Worm (Caenorhabditis elegans) whole organism, late embryonic: Measurements from ENCODE around the gene unc-44.

Experiments used
- C38D4.7 ChIP-seq: fragments of 200-800 bp; sonication (Bioruptor generic); optimal IDR thresholded peaks from 2 replicates; lab custom pipeline; 2018; ENCODE audit warnings: mild to moderate bottlenecking, missing genetic modification characterization, moderate library complexity, missing compliant biosample characterization
- K02D7.2 ChIP-seq: sonication (generic microtip); optimal IDR thresholded peaks from 2 replicates; lab custom pipeline; 2017; ENCODE audit warnings: mild to moderate bottlenecking, missing genetic modification characterization, missing compliant biosample characterization
- ama-1 ChIP-seq: fragments of 150-350 bp; optimal IDR thresholded peaks from 2 replicates; lab custom pipeline; 2014
- ceh-14 ChIP-seq: sonication (generic microtip); optimal IDR thresholded peaks from 2 replicates; lab custom pipeline; 2016; ENCODE audit warnings: missing genotype, missing genetic modification characterization, missing compliant biosample characterization
- ceh-18 ChIP-seq: sonication (generic microtip); optimal IDR thresholded peaks from 2 replicates; lab custom pipeline; 2016; ENCODE audit warnings: missing genetic modification characterization, missing compliant biosample characterization
- ceh-24 ChIP-seq: sonication (generic microtip); optimal IDR thresholded peaks from 2 replicates; lab custom pipeline; 2016; ENCODE audit warnings: mild to moderate bottlenecking, missing genetic modification characterization, missing compliant biosample characterization
- ceh-31 ChIP-seq: sonication (generic microtip); optimal IDR thresholded peaks from 2 replicates; lab custom pipeline; 2016; ENCODE audit warnings: missing genetic modification characterization, missing compliant biosample characterization
- ceh-48 ChIP-seq: sonication (generic microtip); optimal IDR thresholded peaks from 2 replicates; lab custom pipeline; 2016; ENCODE audit warnings: missing genetic modification characterization, inconsistent platforms, missing compliant biosample characterization
- ceh-9 ChIP-seq: sonication (generic microtip); optimal IDR thresholded peaks from 2 replicates; lab custom pipeline; 2016; ENCODE audit warnings: mild to moderate bottlenecking, missing genetic modification characterization, inconsistent platforms, missing compliant biosample characterization
- dmd-4 ChIP-seq: sonication (generic microtip); optimal IDR thresholded peaks from 2 replicates; lab custom pipeline; 2016; ENCODE audit warnings: borderline replicate concordance, missing genetic modification characterization, missing compliant biosample characterization
- dve-1 ChIP-seq: sonication (generic microtip); optimal IDR thresholded peaks from 2 replicates; lab custom pipeline; 2017; ENCODE audit warnings: antibody characterized with exemption, mild to moderate bottlenecking, missing genetic modification characterization, missing compliant biosample characterization
- elt-2 ChIP-seq: sonication (generic microtip); optimal IDR thresholded peaks from 2 replicates; lab custom pipeline; 2016; ENCODE audit warnings: missing genetic modification reagents, missing genetic modification characterization, missing compliant biosample characterization
- gmeb-2 ChIP-seq: sonication (generic microtip); optimal IDR thresholded peaks from 2 replicates; lab custom pipeline; 2016; ENCODE audit warnings: missing genetic modification characterization, inconsistent platforms, missing compliant biosample characterization
- hlh-13 ChIP-seq: fragments of 200-800 bp; sonication (Bioruptor generic); optimal IDR thresholded peaks from 2 replicates; lab custom pipeline; 2018; ENCODE audit warnings: mild to moderate bottlenecking, missing genetic modification characterization, missing compliant biosample characterization
- hlh-30 ChIP-seq: sonication (generic microtip); optimal IDR thresholded peaks from 2 replicates; lab custom pipeline; 2017; ENCODE audit warnings: antibody characterized with exemption, missing genetic modification characterization, missing compliant biosample characterization; ENCODE audit not compliant: insufficient read depth
- mec-3 ChIP-seq: sonication (generic microtip); optimal IDR thresholded peaks from 2 replicates; lab custom pipeline; 2016; ENCODE audit warnings: borderline replicate concordance, missing genetic modification characterization, missing compliant biosample characterization
- nfya-1 ChIP-seq: sonication (generic microtip); optimal IDR thresholded peaks from 2 replicates; lab custom pipeline; 2017; ENCODE audit warnings: missing genetic modification characterization, mild to moderate bottlenecking, missing compliant biosample characterization, antibody characterized with exemption, moderate library complexity
- nhr-232 ChIP-seq: sonication (generic microtip); optimal IDR thresholded peaks from 2 replicates; lab custom pipeline; 2016; ENCODE audit warnings: missing genetic modification characterization, missing compliant biosample characterization
- npax-4 ChIP-seq: sonication (generic microtip); optimal IDR thresholded peaks from 2 replicates; lab custom pipeline; 2016; ENCODE audit warnings: missing genetic modification characterization, missing compliant biosample characterization
- pat-9 ChIP-seq: fragments of 200-800 bp; sonication (Bioruptor generic); optimal IDR thresholded peaks from 2 replicates; lab custom pipeline; 2018; ENCODE audit warnings: mild to moderate bottlenecking, missing genetic modification characterization, moderate library complexity, missing compliant biosample characterization
- pha-2 ChIP-seq: sonication (generic microtip); optimal IDR thresholded peaks from 2 replicates; lab custom pipeline; 2017; ENCODE audit warnings: mild to moderate bottlenecking, missing genetic modification characterization, missing compliant biosample characterization
- pha-4 ChIP-seq: fragments of 150-350 bp; optimal IDR thresholded peaks from 2 replicates; lab custom pipeline; 2018; ENCODE audit warnings: missing biosample characterization, missing genetic modification reagents, missing genetic modification characterization
- ref-2 ChIP-seq: sonication (generic microtip); optimal IDR thresholded peaks from 2 replicates; lab custom pipeline; 2016; ENCODE audit warnings: missing genetic modification characterization, missing compliant biosample characterization
- sox-2 ChIP-seq: fragments of 200-800 bp; sonication (Bioruptor generic); IDR thresholded peaks from 2 replicates; pipeline ENCODE4 v1.3.6; 2022; ENCODE audit warnings: missing genetic modification reagents, missing genetic modification characterization, missing compliant biosample characterization
- sox-4 ChIP-seq: sonication (generic microtip); optimal IDR thresholded peaks from 2 replicates; lab custom pipeline; 2017; ENCODE audit warnings: mild to moderate bottlenecking, missing genetic modification characterization, inconsistent platforms, missing compliant biosample characterization
- tbx-2 ChIP-seq: sonication (generic microtip); optimal IDR thresholded peaks from 2 replicates; lab custom pipeline; 2016; ENCODE audit warnings: missing genetic modification characterization, missing compliant biosample characterization
- unc-3 ChIP-seq, 2 experiments: fragments of 200-800 bp in 1 of 2; sonication (Bioruptor generic) in 1 of 2; sonication (generic microtip) in 1 of 2; conservative IDR thresholded peaks in 1 of 2; optimal IDR thresholded peaks in 1 of 2; 2 replicates each; pipeline versions ENCODE4 v1.3.6 to Lab custom; 2016 to 2022; ENCODE audit warnings: missing compliant biosample characterization in 2 of 2, missing genetic modification characterization in 2 of 2, missing genetic modification reagents in 1 of 2
- unc-42 ChIP-seq: sonication (generic microtip); optimal IDR thresholded peaks from 2 replicates; lab custom pipeline; 2016; ENCODE audit warnings: missing genotype, missing genetic modification characterization, missing compliant biosample characterization
- unc-86 ChIP-seq: sonication (generic microtip); optimal IDR thresholded peaks from 2 replicates; lab custom pipeline; 2016; ENCODE audit warnings: missing genetic modification characterization, missing compliant biosample characterization
- ztf-16 ChIP-seq: sonication (generic microtip); optimal IDR thresholded peaks from 2 replicates; lab custom pipeline; 2017; ENCODE audit warnings: missing genetic modification characterization, missing compliant biosample characterization

Gene unc-44

DNA sequence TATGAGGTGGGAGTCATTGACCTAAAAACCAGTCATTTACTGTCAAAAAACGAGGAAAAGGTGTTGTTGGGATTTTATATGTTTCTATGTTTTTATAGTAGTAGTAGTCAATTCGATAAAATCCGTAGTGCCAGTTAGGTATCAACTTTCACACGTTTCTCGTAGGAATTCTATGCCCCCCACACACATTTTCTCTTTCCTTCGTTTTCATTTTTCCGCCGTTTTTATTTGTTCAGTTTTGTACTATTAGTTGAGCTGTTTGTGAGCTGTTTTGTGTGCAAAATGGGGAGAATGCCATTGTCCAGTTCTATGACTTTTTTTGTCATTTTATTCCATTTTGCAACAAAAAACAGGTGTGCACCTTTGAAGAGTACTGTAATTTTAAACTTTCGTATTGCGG is 26.6 kb upstream of the unc-44 start:
- no peak for TF ChIP-seq hlh-13 (GFP tag; lab: Kevin White, UChicago)
- no peak for TF ChIP-seq ama-1 (lab: Kevin White, UChicago)
- TF ChIP-seq pha-2 (tag; lab: Kevin White, UChicago): no peak
- TF ChIP-seq hlh-30 (tag; lab: Kevin White, UChicago): no peak
- no peak for TF ChIP-seq pha-4
- TF ChIP-seq pat-9 (tag; lab: Kevin White, UChicago): no peak
- no peak for TF ChIP-seq ztf-16 (tag; lab: Kevin White, UChicago)
- no peak for TF ChIP-seq ceh-9 (tag; lab: Kevin White, UChicago)
- TF ChIP-seq dmd-4 (tag; lab: Kevin White, UChicago): no peak
- no peak for TF ChIP-seq ceh-18 (tag; lab: Kevin White, UChicago)
- TF ChIP-seq ref-2 (tag; lab: Kevin White, UChicago): no peak

DNA sequence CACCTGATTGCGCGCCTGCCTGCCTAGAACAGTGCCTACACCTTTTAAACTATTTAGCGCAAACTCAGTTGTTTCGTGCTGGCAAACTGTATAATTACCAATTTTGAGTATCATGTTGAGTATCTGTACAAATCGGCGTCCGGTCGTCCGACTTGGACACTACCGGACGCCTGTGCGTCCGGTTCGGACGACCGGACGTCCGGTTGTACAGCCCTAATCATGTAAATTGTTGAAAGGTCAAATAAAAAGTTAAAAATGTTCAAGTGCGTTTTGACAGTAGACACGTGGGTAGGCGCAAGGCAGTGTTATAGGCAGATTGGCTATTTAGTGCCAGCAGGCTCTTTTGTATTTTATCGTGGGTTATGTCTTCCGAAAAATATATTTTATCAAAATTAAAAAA is 25.4 kb upstream of the unc-44 start:
- TF ChIP-seq unc-42 (tag; lab: Kevin White, UChicago) (no peak), sox-2 (no peak)
- TF ChIP-seq, all 69 proteins: peak for 0

DNA sequence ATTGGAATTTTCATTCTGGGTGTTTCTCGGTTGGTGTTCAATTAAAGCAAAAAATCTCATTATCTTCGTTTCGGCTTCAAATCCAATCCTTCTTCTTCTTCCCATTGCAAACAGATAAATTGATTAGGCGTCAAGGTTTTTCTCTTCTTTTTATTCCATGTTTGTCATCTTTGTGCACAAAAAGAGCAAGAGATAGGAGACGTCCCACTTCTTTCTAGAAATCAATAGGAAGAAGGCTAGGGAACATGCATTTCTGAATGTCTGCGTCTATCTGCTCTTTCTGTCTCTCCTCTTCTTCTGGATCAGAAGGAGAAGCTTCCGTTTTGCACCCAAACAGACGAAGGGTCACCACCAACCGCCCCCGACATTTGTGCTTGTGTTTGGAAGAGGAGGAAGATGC is 22.4 kb upstream of the unc-44 start:
- TF ChIP-seq tbx-2 (tag; lab: Kevin White, UChicago) (peak; percentile 14), ceh-24 (no peak), hlh-13 (GFP tag; lab: Kevin White, UChicago) (no peak), unc-42 (tag; lab: Kevin White, UChicago) (peak; percentile 99), nfya-1 (tag; lab: Kevin White, UChicago) (peak; percentile 57), unc-86 (tag; lab: Kevin White, UChicago) (no peak), ceh-31 (tag; lab: Kevin White, UChicago) (peak; percentile 76), unc-3 (GFP tag; conservative IDR thresholded peaks at IDR 0.05; lab: Robert Waterston, UW) (no peak), unc-3 (tag; optimal IDR thresholded peaks at IDR 0.05; lab: Kevin White, UChicago) (peak; percentile 7), ceh-48 (tag; lab: Kevin White, UChicago) (peak; percentile 93), ceh-18 (tag; lab: Kevin White, UChicago) (peak; percentile 26)

DNA sequence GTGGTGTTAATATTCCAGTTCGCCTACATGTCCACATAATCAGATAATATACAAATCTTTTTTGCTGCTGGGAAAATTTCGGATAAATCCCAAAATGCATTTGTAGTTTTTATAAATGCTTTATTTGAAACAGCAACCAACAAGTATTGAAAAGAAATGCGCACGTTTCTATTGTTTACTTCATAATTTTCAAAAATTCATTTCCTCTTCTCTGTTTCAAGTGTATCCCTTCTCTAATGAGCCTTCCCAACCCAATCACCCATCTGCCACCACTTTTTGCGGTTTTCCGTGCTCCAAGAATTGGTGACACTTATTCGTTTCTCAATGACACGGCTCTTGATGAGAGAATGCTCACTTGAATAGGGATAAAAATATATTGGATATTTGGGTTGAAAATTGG is 20.6 kb upstream of the unc-44 start:
- no peak for TF ChIP-seq gmeb-2 (tag; lab: Kevin White, UChicago)
- no peak for TF ChIP-seq mec-3
- no peak for TF ChIP-seq nhr-232 (tag; lab: Kevin White, UChicago)
- TF ChIP-seq elt-2: no peak
- TF ChIP-seq npax-4: no peak
- TF ChIP-seq C38D4.7 (GFP tag; lab: Kevin White, UChicago): no peak
- peak; percentile 57 for TF ChIP-seq unc-42 (tag; lab: Kevin White, UChicago)
- TF ChIP-seq sox-4: no peak

DNA sequence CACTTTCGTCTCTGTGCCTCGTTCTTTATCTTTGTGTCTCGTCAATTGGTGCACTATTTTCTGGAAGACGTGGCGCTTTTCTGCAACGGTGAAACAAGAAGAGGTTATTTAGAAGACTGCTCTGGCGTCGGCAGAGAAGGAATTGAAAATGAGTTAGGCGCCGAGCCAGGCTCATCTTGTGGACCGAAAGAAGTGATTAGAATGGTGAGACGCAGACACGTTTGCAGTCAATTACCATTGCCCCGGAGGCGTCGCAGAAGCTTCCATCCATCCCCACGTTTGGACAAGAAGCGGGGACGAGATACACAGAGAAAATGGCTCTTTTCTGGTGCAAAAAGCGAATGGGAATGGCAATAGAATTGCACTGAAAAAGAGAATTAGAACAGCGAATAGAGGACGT is 15.4 kb upstream of the unc-44 start:
- TF ChIP-seq ceh-14 (tag; lab: Kevin White, UChicago) (peak; percentile 8), hlh-13 (GFP tag; lab: Kevin White, UChicago) (no peak), unc-42 (tag; lab: Kevin White, UChicago) (peak; percentile 62), ceh-31 (tag; lab: Kevin White, UChicago) (peak; percentile 50), K02D7.2 (tag; lab: Kevin White, UChicago) (no peak), dve-1 (tag; lab: Kevin White, UChicago) (no peak), dmd-4 (tag; lab: Kevin White, UChicago) (no peak)
